Fruit fly (Drosophila melanogaster): Measurements from ENCODE around the gene glob3.

dm6 chr3R:5838683-5839365 is 9.0 kb downstream of the glob3 start:
- TF ChIP-seq CG7045 (GFP tag; optimal IDR thresholded peaks at IDR 0.05) (peak; percentile 51), CG12768 (GFP tag; optimal IDR thresholded peaks at IDR 0.05) (peak; percentile 22), tj (GFP tag; optimal IDR thresholded peaks at IDR 0.05) (no peak), CG14711 (tag; optimal IDR thresholded peaks at IDR 0.05) (no peak), CG7101 (tag; optimal IDR thresholded peaks at IDR 0.05) (peak; percentile 51), Crg-1 (GFP tag; optimal IDR thresholded peaks at IDR 0.05) (peak; percentile 63), Clk (GFP tag; optimal IDR thresholded peaks at IDR 0.05) (no peak), kay (GFP tag; ENCODE audit: borderline replicate concordance) (peak; percentile 57), ovo (GFP tag; optimal IDR thresholded peaks at IDR 0.05) (peak; percentile 47), Hr96 (GFP tag; optimal IDR thresholded peaks at IDR 0.05) (peak; percentile 5)
